Worm (Caenorhabditis elegans): ENCODE results near the gene try-13.

Gene try-13

DNA sequence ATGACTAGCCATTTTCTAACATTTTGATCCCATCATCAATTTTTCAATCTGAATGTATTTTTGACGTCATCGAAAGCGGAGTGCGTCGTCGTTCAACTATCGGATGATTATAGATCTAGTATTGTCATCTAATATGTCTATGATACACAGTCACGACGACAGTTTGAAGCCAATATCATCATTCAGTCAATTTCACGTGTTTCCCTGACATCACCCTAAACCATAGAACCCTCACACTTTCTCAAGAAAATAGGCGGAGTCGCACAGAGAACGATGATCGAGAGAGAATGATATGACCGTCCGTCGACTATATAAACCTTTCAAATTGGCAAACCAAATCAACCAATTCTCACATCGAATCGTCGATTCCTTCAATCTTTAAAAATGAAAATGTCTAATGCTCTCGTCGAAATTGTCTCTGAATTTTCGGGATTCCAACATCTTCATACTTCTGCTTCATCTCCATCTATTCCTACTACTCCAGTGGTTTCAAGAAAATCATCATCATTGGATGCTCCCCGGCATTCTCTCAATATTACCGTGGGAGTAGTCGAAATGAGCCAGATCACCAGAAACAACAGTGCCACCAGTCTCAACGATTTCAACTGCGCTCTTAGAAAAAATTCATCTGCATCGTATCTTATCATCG, 24.0 kb upstream of the try-13 start, which contains the start of gene F18E3.13:
Gene F18E3.13, plus strand, starts transcription at position 385 of the 649 bp plus-strand sequence.
- TF ChIP-seq nhr-28 (tag; optimal IDR thresholded peaks at IDR 0.05) (peak; percentile 84), vab-7 (GFP tag; IDR thresholded peaks at IDR 0.05) (no peak), spr-1 (tag; optimal IDR thresholded peaks at IDR 0.05) (no peak), F49E8.2 (tag; optimal IDR thresholded peaks at IDR 0.05; ENCODE audit: borderline replicate concordance) (no peak), nhr-237 (tag; optimal IDR thresholded peaks at IDR 0.05) (no peak), sdz-12 (GFP tag; optimal IDR thresholded peaks at IDR 0.05) (no peak), lin-1 (GFP tag; IDR thresholded peaks at IDR 0.05) (no peak; the same call in 1 of the 2 replicates), mdl-1 (tag; optimal IDR thresholded peaks at IDR 0.05) (peak; percentile 56 to 88), rbr-2 (tag; optimal IDR thresholded peaks at IDR 0.05) (no peak), unc-62 (GFP tag; optimal IDR thresholded peaks at IDR 0.05 in 1 of 2) (peak in 1 of 2 experiments; percentile 55), unc-62 (tag; optimal IDR thresholded peaks at IDR 0.05) (no peak), set-16 (GFP tag; IDR thresholded peaks at IDR 0.05) (no peak), snpc-4 (tag; optimal IDR thresholded peaks at IDR 0.05) (no peak), lin-13 (GFP tag; optimal IDR thresholded peaks at IDR 0.05) (no peak), fos-1 (tag; optimal IDR thresholded peaks at IDR 0.05) (no peak), mes-2 (tag; optimal IDR thresholded peaks at IDR 0.05; ENCODE audit: poor library complexity, severe bottlenecking) (no peak), attf-4 (tag; optimal IDR thresholded peaks at IDR 0.05) (no peak), nhr-42 (GFP tag; IDR thresholded peaks at IDR 0.05) (no peak), dmd-6 (GFP tag; IDR thresholded peaks at IDR 0.05) (peak; percentile 64), zfp-2 (tag; optimal IDR thresholded peaks at IDR 0.05) (no peak), dmd-9 (GFP tag; IDR thresholded peaks at IDR 0.05) (no peak), dpl-1 (GFP tag; optimal IDR thresholded peaks at IDR 0.05) (peak; percentile 9), nhr-10 (tag; optimal IDR thresholded peaks at IDR 0.05) (no peak), unc-39 (tag; optimal IDR thresholded peaks at IDR 0.05) (no peak), ama-1 (optimal IDR thresholded peaks at IDR 0.05) (peak; percentile 93), mxl-2 (GFP tag; conservative IDR thresholded peaks at IDR 0.05) (0 out of 2 replicates have a peak, but pooled peaks have one; percentile 22), tag-97 (GFP tag; IDR thresholded peaks at IDR 0.05) (no peak), zfp-3 (GFP tag; conservative IDR thresholded peaks at IDR 0.05) (no peak), ceh-32 (tag; optimal IDR thresholded peaks at IDR 0.05; ENCODE audit: poor library complexity) (no peak), nhr-111 (GFP tag; optimal IDR thresholded peaks at IDR 0.05) (no peak), aly-2 (tag; optimal IDR thresholded peaks at IDR 0.05) (no peak), ztf-7 (tag; optimal IDR thresholded peaks at IDR 0.05) (no peak), nhr-76 (tag; optimal IDR thresholded peaks at IDR 0.05) (no peak), lin-15B (tag; optimal IDR thresholded peaks at IDR 0.05) (no peak), ctbp-1 (GFP tag; IDR thresholded peaks at IDR 0.05) (no peak), madf-5 (GFP tag; IDR thresholded peaks at IDR 0.05) (no peak), egl-27 (tag; optimal IDR thresholded peaks at IDR 0.05) (no peak), lin-38 (GFP tag; IDR thresholded peaks at IDR 0.05) (no peak), lin-39 (tag; optimal IDR thresholded peaks at IDR 0.05) (no peak), zip-2 (tag; optimal IDR thresholded peaks at IDR 0.05) (no peak), zip-11 (GFP tag; IDR thresholded peaks at IDR 0.05) (no peak), daf-16 (GFP tag; optimal IDR thresholded peaks at IDR 0.05) (no peak), daf-16 (tag; optimal IDR thresholded peaks at IDR 0.05) (no peak), arid-1 (GFP tag; conservative IDR thresholded peaks at IDR 0.05) (no peak), hmg-1.1 (GFP tag; IDR thresholded peaks at IDR 0.05) (no peak), pha-4 (GFP tag; IDR thresholded peaks at IDR 0.05) (no peak), pha-4 (tag; optimal IDR thresholded peaks at IDR 0.05) (no peak), mxl-3 (GFP tag; optimal IDR thresholded peaks at IDR 0.05) (peak; percentile 72), hlh-11 (tag; optimal IDR thresholded peaks at IDR 0.05) (peak; percentile 84), F10B5.3 (tag; optimal IDR thresholded peaks at IDR 0.05) (no peak), F44E2.7 (GFP tag; IDR thresholded peaks at IDR 0.05) (no peak), nhr-41 (GFP tag; IDR thresholded peaks at IDR 0.05) (no peak), F37D6.2 (tag; optimal IDR thresholded peaks at IDR 0.05) (no peak)
